Fruit fly (Drosophila melanogaster) whole organism, embryonic: ENCODE measurements around the gene tutl.
A peak's percentile ranks its signal among the peaks of the same experiment; 100 is the strongest.

ENCODE experiments used
- Atf6 ChIP-seq: fragments of 200-800 bp; sonication (Bioruptor generic); IDR thresholded peaks from 2 replicates; pipeline ENCODE4 v1.3.6; 2022; ENCODE audit warnings: missing biosample characterization, missing genetic modification characterization
- BEAF-32 ChIP-seq: fragments of 200-800 bp; sonication (Bioruptor generic); optimal IDR thresholded peaks from 3 replicates; lab custom pipeline; 2017; ENCODE audit warnings: missing biosample characterization, missing genetic modification characterization, mild to moderate bottlenecking, moderate library complexity, missing genetic modification reagents
- BtbVII ChIP-seq: fragments of 200-800 bp; sonication (Bioruptor generic); optimal IDR thresholded peaks from 3 replicates; lab custom pipeline; 2017; ENCODE audit warnings: missing biosample characterization, mild to moderate bottlenecking, missing genetic modification characterization
- CG10209 ChIP-seq: fragments of 200-800 bp; sonication (Bioruptor generic); optimal IDR thresholded peaks from 3 replicates; lab custom pipeline; 2017; ENCODE audit warnings: missing biosample characterization, mild to moderate bottlenecking, missing genetic modification characterization, missing genetic modification reagents
- CG10267 ChIP-seq: fragments of 200-800 bp; sonication (Bioruptor generic); optimal IDR thresholded peaks from 2 replicates; lab custom pipeline; 2018; ENCODE audit warnings: missing biosample characterization, mild to moderate bottlenecking, missing genetic modification characterization, moderate library complexity
- CG10321 ChIP-seq: fragments of 200-800 bp; sonication (Bioruptor generic); IDR thresholded peaks from 2 replicates; pipeline ENCODE4 v1.3.6; 2022; ENCODE audit warnings: missing biosample characterization, missing genetic modification characterization
- CG10431 ChIP-seq: fragments of 200-800 bp; sonication (Bioruptor generic); optimal IDR thresholded peaks from 3 replicates; lab custom pipeline; 2018; ENCODE audit warnings: missing biosample characterization, mild to moderate bottlenecking, missing genetic modification characterization
- CG10654 ChIP-seq: fragments of 200-800 bp; sonication (Bioruptor generic); optimal IDR thresholded peaks from 2 replicates; lab custom pipeline; 2016; ENCODE audit warnings: missing biosample characterization, missing genetic modification characterization
- CG12104 ChIP-seq: fragments of 200-800 bp; sonication (Bioruptor generic); optimal IDR thresholded peaks from 3 replicates; lab custom pipeline; 2016; ENCODE audit warnings: missing biosample characterization, missing genetic modification characterization
- CG12942 ChIP-seq: fragments of 200-800 bp; sonication (Bioruptor generic); optimal IDR thresholded peaks from 3 replicates; lab custom pipeline; 2016; ENCODE audit warnings: missing biosample characterization, missing genetic modification characterization
- CG13123 ChIP-seq: fragments of 200-800 bp; sonication (Bioruptor generic); optimal IDR thresholded peaks from 2 replicates; lab custom pipeline; 2016; ENCODE audit warnings: missing biosample characterization, missing genetic modification characterization
- CG15011 ChIP-seq: fragments of 200-800 bp; sonication (Bioruptor generic); optimal IDR thresholded peaks from 3 replicates; lab custom pipeline; 2018; ENCODE audit warnings: missing biosample characterization, mild to moderate bottlenecking, missing genetic modification characterization
- CG15269 ChIP-seq: fragments of 200-800 bp; sonication (Bioruptor generic); optimal IDR thresholded peaks from 2 replicates; lab custom pipeline; 2018; ENCODE audit warnings: missing biosample characterization, mild to moderate bottlenecking, missing genetic modification characterization, moderate library complexity
- CG15601 ChIP-seq: fragments of 200-800 bp; sonication (Bioruptor generic); optimal IDR thresholded peaks from 3 replicates; lab custom pipeline; 2019; ENCODE audit warnings: missing biosample characterization, mild to moderate bottlenecking, missing genetic modification characterization, moderate library complexity
- CG17612 ChIP-seq: fragments of 200-800 bp; sonication (Bioruptor generic); IDR thresholded peaks from 2 replicates; pipeline ENCODE4 v1.3.6; 2022; ENCODE audit warnings: missing biosample characterization, missing genetic modification characterization
- CG1832 ChIP-seq: fragments of 200-800 bp; sonication (Bioruptor generic); optimal IDR thresholded peaks from 2 replicates; lab custom pipeline; 2017; ENCODE audit warnings: missing biosample characterization, mild to moderate bottlenecking, missing genetic modification characterization, inconsistent platforms
- CG18599 ChIP-seq: fragments of 200-800 bp; sonication (Bioruptor generic); optimal IDR thresholded peaks from 3 replicates; lab custom pipeline; 2017; ENCODE audit warnings: missing biosample characterization, missing genetic modification characterization, mild to moderate bottlenecking, moderate library complexity, missing genetic modification reagents
- CG18619 ChIP-seq: fragments of 200-800 bp; sonication (Bioruptor generic); optimal IDR thresholded peaks from 3 replicates; lab custom pipeline; 2017; ENCODE audit warnings: missing biosample characterization, mild to moderate bottlenecking, missing genetic modification characterization
- CG2202 ChIP-seq: fragments of 200-800 bp; sonication (Bioruptor generic); optimal IDR thresholded peaks from 2 replicates; lab custom pipeline; 2018; ENCODE audit warnings: missing biosample characterization, mild to moderate bottlenecking, missing genetic modification characterization
- CG2678 ChIP-seq: fragments of 200-800 bp; sonication (Bioruptor generic); optimal IDR thresholded peaks from 3 replicates; lab custom pipeline; 2019; ENCODE audit warnings: missing biosample characterization, mild to moderate bottlenecking, missing genetic modification characterization, moderate library complexity
- CG3838 ChIP-seq: fragments of 200-800 bp; sonication (Bioruptor generic); optimal IDR thresholded peaks from 3 replicates; lab custom pipeline; 2016; ENCODE audit warnings: missing biosample characterization, missing genetic modification characterization
- CG4707 ChIP-seq: fragments of 200-800 bp; sonication (Bioruptor generic); optimal IDR thresholded peaks from 2 replicates; lab custom pipeline; 2018; ENCODE audit warnings: missing biosample characterization, mild to moderate bottlenecking, missing genetic modification characterization, moderate library complexity
- CG5180 ChIP-seq: fragments of 200-800 bp; sonication (Bioruptor generic); optimal IDR thresholded peaks from 3 replicates; lab custom pipeline; 2017; ENCODE audit warnings: missing biosample characterization, missing genetic modification characterization, mild to moderate bottlenecking, moderate library complexity, missing genetic modification reagents
- CG5245 ChIP-seq: fragments of 200-800 bp; sonication (Bioruptor generic); optimal IDR thresholded peaks from 3 replicates; lab custom pipeline; 2016; ENCODE audit warnings: missing biosample characterization, missing genetic modification characterization
- CG6765 ChIP-seq: fragments of 200-800 bp; sonication (Bioruptor generic); optimal IDR thresholded peaks from 3 replicates; lab custom pipeline; 2017; ENCODE audit warnings: missing biosample characterization, mild to moderate bottlenecking, missing genetic modification characterization
- CG7556 ChIP-seq: fragments of 200-800 bp; sonication (Bioruptor generic); optimal IDR thresholded peaks from 2 replicates; lab custom pipeline; 2017; ENCODE audit warnings: missing biosample characterization, mild to moderate bottlenecking, missing genetic modification characterization
- CG8924 ChIP-seq: fragments of 200-800 bp; optimal IDR thresholded peaks from 3 replicates; lab custom pipeline; 2019; ENCODE audit warnings: missing biosample characterization, mild to moderate bottlenecking, missing genetic modification characterization, moderate library complexity
- CTCF ChIP-seq: fragments of 200-800 bp; sonication (Bioruptor generic); optimal IDR thresholded peaks from 2 replicates; lab custom pipeline; 2017; ENCODE audit warnings: missing biosample characterization, mild to moderate bottlenecking, missing genetic modification characterization, moderate library complexity
- Deaf1 ChIP-seq: fragments of 200-800 bp; optimal IDR thresholded peaks from 3 replicates; lab custom pipeline; 2019; ENCODE audit warnings: missing biosample characterization, mild to moderate bottlenecking, missing genetic modification characterization, moderate library complexity
- E2f1 ChIP-seq: fragments of 200-800 bp; sonication (Bioruptor generic); IDR thresholded peaks from 2 replicates; pipeline ENCODE4 v1.3.6; 2022; ENCODE audit warnings: missing biosample characterization, missing genetic modification characterization
- Hmx ChIP-seq: fragments of 200-800 bp; sonication (Bioruptor generic); optimal IDR thresholded peaks from 2 replicates; lab custom pipeline; 2016; ENCODE audit warnings: missing biosample characterization, missing genetic modification characterization
- MTF-1 ChIP-seq: fragments of 200-800 bp; sonication (Bioruptor generic); optimal IDR thresholded peaks from 2 replicates; lab custom pipeline; 2018; ENCODE audit warnings: missing biosample characterization, mild to moderate bottlenecking, missing genetic modification characterization, borderline replicate concordance
- Mad ChIP-seq: fragments of 200-800 bp; sonication (Bioruptor generic); optimal IDR thresholded peaks from 2 replicates; lab custom pipeline; 2016; ENCODE audit warnings: missing biosample characterization, missing genetic modification characterization
- Med ChIP-seq: fragments of 200-800 bp; sonication (Bioruptor generic); peaks from one replicate; lab custom pipeline; 2016; ENCODE audit warnings: missing biosample characterization, missing genetic modification characterization, mild to moderate bottlenecking, inconsistent platforms, moderate library complexity
- Nf-YC ChIP-seq: fragments of 200-800 bp; optimal IDR thresholded peaks from 3 replicates; lab custom pipeline; 2019; ENCODE audit warnings: missing biosample characterization, mild to moderate bottlenecking, missing genetic modification characterization, moderate library complexity
- Taf1 ChIP-seq: fragments of 200-800 bp; sonication (Bioruptor generic); IDR thresholded peaks from 2 replicates; pipeline ENCODE4 v1.3.6; 2022; ENCODE audit warnings: missing biosample characterization, missing genetic modification characterization
- bab2 ChIP-seq: fragments of 200-800 bp; sonication (Bioruptor generic); optimal IDR thresholded peaks from 2 replicates; lab custom pipeline; 2016; ENCODE audit warnings: missing biosample characterization, missing genetic modification characterization
- bowl ChIP-seq: fragments of 200-800 bp; sonication (Bioruptor generic); IDR thresholded peaks from 2 replicates; pipeline ENCODE4 v1.3.6; 2022; ENCODE audit warnings: missing biosample characterization, missing genetic modification characterization
- chinmo ChIP-seq: fragments of 200-800 bp; sonication (Bioruptor generic); IDR thresholded peaks from 4 replicates; pipeline ENCODE4 v1.3.6; 2022; ENCODE audit warnings: missing biosample characterization, missing genetic modification characterization; ENCODE audit not compliant: partially characterized antibody
- fd3F ChIP-seq: fragments of 200-800 bp; sonication (Bioruptor generic); optimal IDR thresholded peaks from 2 replicates; lab custom pipeline; 2018; ENCODE audit warnings: missing biosample characterization, mild to moderate bottlenecking, missing genetic modification characterization, moderate library complexity
- gcm ChIP-seq: fragments of 200-800 bp; sonication (Bioruptor generic); optimal IDR thresholded peaks from 2 replicates; lab custom pipeline; 2019; ENCODE audit warnings: missing biosample characterization, mild to moderate bottlenecking, missing genetic modification characterization, moderate library complexity
- gfzf ChIP-seq: fragments of 200-800 bp; sonication (Bioruptor generic); optimal IDR thresholded peaks from 2 replicates; lab custom pipeline; 2016; ENCODE audit warnings: missing biosample characterization, mild to moderate bottlenecking, missing genetic modification characterization, moderate library complexity
- klu ChIP-seq: fragments of 200-800 bp; sonication (Bioruptor generic); IDR thresholded peaks from 2 replicates; pipeline ENCODE4 v1.3.6; 2022; ENCODE audit warnings: missing biosample characterization, missing genetic modification characterization
- knrl ChIP-seq: fragments of 200-800 bp; sonication (Bioruptor generic); IDR thresholded peaks from 3 replicates; pipeline ENCODE4 v1.3.6; 2022; ENCODE audit warnings: missing biosample characterization, missing genetic modification characterization; ENCODE audit not compliant: partially characterized antibody
- lilli ChIP-seq: fragments of 200-800 bp; sonication (Bioruptor generic); optimal IDR thresholded peaks from 3 replicates; lab custom pipeline; 2016; ENCODE audit warnings: missing biosample characterization, missing genetic modification characterization
- pan ChIP-seq, 4 experiments: fragments of >200 bp in 3 of 4; fragments of 200-800 bp in 1 of 4; sonication (Bioruptor generic) in 1 of 4; optimal IDR thresholded peaks in 3 of 4; IDR thresholded peaks in 1 of 4; 2 replicates each; pipeline versions ENCODE4 v1.3.6 to Lab custom; 2017 to 2022; ENCODE audit warnings: missing biosample characterization in 2 of 4, missing genetic modification characterization in 2 of 4, mixed read lengths in 1 of 4
- run ChIP-seq: fragments of 200-800 bp; sonication (Bioruptor generic); optimal IDR thresholded peaks from 3 replicates; lab custom pipeline; 2018; ENCODE audit warnings: missing biosample characterization, mild to moderate bottlenecking, missing genetic modification characterization
- sens-2 ChIP-seq: fragments of 200-800 bp; sonication (Bioruptor generic); IDR thresholded peaks from 2 replicates; pipeline ENCODE4 v1.3.6; 2022; ENCODE audit warnings: missing biosample characterization, missing genetic modification characterization
- wor ChIP-seq: fragments of 200-800 bp; sonication (Bioruptor generic); IDR thresholded peaks from 2 replicates; pipeline ENCODE4 v1.3.6; 2022; ENCODE audit warnings: missing biosample characterization, missing genetic modification characterization

tutl gene

DNA sequence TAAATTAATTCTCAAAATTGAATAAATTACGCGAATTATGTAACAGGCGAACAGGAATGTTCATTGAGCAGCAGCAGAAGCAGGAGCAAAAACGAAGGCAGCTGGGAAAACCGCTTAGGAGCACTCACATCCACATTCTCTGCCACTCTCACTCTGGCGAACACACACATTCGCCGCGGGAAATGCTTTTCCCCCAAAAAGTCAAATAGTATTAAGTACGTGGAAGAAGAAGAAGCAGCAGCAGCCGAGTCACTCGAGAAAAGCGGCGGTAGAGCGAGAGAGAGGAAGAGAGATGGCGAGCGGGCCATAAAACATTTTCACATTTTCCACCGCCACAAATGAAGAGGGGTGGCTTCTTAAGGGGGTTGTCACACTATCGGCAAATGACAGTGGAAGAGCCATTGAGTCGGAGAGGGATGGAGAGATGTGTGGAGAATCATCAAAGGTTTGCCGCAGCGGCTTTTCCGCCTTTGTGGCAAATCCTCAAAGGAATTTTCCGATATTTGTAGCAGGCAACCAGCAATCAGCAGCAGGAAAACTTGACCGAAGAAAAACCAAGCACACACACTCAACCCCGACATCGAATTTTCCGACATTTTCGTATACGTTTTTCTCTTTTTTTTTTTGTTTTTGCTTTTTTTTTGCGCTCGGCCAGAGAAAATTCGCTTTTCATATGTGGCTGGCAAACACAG, 63.8 kb downstream of the tutl start (continued):
- no peak for TF ChIP-seq CG2678 (tag; lab: Kevin White, UChicago)
- TF ChIP-seq fd3F (GFP tag; lab: Kevin White, UChicago), result no peak
- no peak for TF ChIP-seq CG10431 (GFP tag; lab: Kevin White, UChicago)
- no peak for TF ChIP-seq BEAF-32
- TF ChIP-seq gfzf (GFP tag; lab: Kevin White, UChicago), result no peak
- no peak for TF ChIP-seq BtbVII (GFP tag; lab: Kevin White, UChicago)
- no peak for TF ChIP-seq CG12942
- no peak for TF ChIP-seq bowl
- no peak for TF ChIP-seq bab2 (GFP tag; lab: Kevin White, UChicago)
- no peak for TF ChIP-seq CG4707 (GFP tag; lab: Kevin White, UChicago)
- TF ChIP-seq chinmo (GFP tag; lab: Robert Waterston, UW), result 0 out of 4 replicates have a peak, but pooled peaks have one; percentile 59
- no peak for TF ChIP-seq wor
- no peak for TF ChIP-seq Hmx (GFP tag; lab: Kevin White, UChicago)
- TF ChIP-seq E2f1 (GFP tag; lab: Robert Waterston, UW), result no peak
- TF ChIP-seq CG10654 (GFP tag; lab: Kevin White, UChicago), result no peak
- TF ChIP-seq gcm (GFP tag; lab: Kevin White, UChicago), result peak; percentile 28
- no peak for TF ChIP-seq Taf1
- no peak for TF ChIP-seq CG15269 (tag; lab: Kevin White, UChicago)
- TF ChIP-seq CG15601, result no peak
- no peak for TF ChIP-seq CG6765 (GFP tag; lab: Kevin White, UChicago)
- peak; percentile 62 for TF ChIP-seq Nf-YC (tag; lab: Kevin White, UChicago)
- no peak for TF ChIP-seq sens-2 (GFP tag; lab: Robert Waterston, UW)
- peak; percentile 51 for TF ChIP-seq CG8924
- no peak for TF ChIP-seq CG2202
- peak; percentile 58 for TF ChIP-seq Deaf1 (tag; lab: Kevin White, UChicago)
- TF ChIP-seq knrl (GFP tag; lab: Robert Waterston, UW), result no peak; the same call in 2 of the 3 replicates
- TF ChIP-seq CG7556, result no peak
- TF ChIP-seq CG18619 (GFP tag; lab: Kevin White, UChicago), result no peak
- no peak for TF ChIP-seq Mad (GFP tag; lab: Kevin White, UChicago)
- 0 out of 2 replicates have a peak, but pooled peaks have one; percentile 12 for TF ChIP-seq Atf6 (GFP tag; lab: Robert Waterston, UW)
- no peak for TF ChIP-seq CTCF
- no peak for TF ChIP-seq lilli (GFP tag; lab: Kevin White, UChicago)
- peak in 1 of 2 experiments; percentile 80 for TF ChIP-seq pan (optimal IDR thresholded peaks at IDR 0.05; lab: Kevin White, UChicago)
- TF ChIP-seq pan (GFP tag; optimal IDR thresholded peaks at IDR 0.05 in 1 of 2, IDR thresholded peaks at IDR 0.05 in 1 of 2), result peak in 1 of 2 experiments; percentile 86
- peak; percentile 76 for TF ChIP-seq Med (GFP tag; lab: Kevin White, UChicago)
- TF ChIP-seq CG10267 (tag; lab: Kevin White, UChicago), result no peak
- TF ChIP-seq CG1832 (GFP tag; lab: Kevin White, UChicago), result peak; percentile 80
- no peak for TF ChIP-seq MTF-1 (GFP tag; lab: Kevin White, UChicago)
- TF ChIP-seq CG15011 (GFP tag; lab: Kevin White, UChicago), result no peak
- no peak for TF ChIP-seq klu
- peak; percentile 32; the same call in 1 of the 2 replicates for TF ChIP-seq CG10321 (GFP tag; lab: Robert Waterston, UW)
- TF ChIP-seq CG5180 (GFP tag; lab: Kevin White, UChicago), result no peak
- no peak for TF ChIP-seq CG13123
- TF ChIP-seq CG3838 (GFP tag; lab: Kevin White, UChicago), result no peak
- TF ChIP-seq CG5245, result no peak
- TF ChIP-seq CG18599 (GFP tag; lab: Kevin White, UChicago), result no peak
- no peak for TF ChIP-seq CG12104 (GFP tag; lab: Kevin White, UChicago)
- no peak for TF ChIP-seq CG10209 (GFP tag; lab: Kevin White, UChicago)
- TF ChIP-seq CG17612 (GFP tag; lab: Robert Waterston, UW), result no peak
- peak; percentile 69 for TF ChIP-seq run (tag; lab: Kevin White, UChicago)
